Worm (Caenorhabditis elegans) whole organism, L2 larva: Measurements from ENCODE around the gene gck-2.

ENCODE experiments used
- C34F6.9 ChIP-seq: fragments of 150-350 bp; optimal IDR thresholded peaks from 2 replicates; lab custom pipeline; 2014; ENCODE audit warnings: missing biosample characterization, missing genetic modification characterization
- F13H6.1 ChIP-seq: sonication (generic microtip); optimal IDR thresholded peaks from 2 replicates; lab custom pipeline; 2016; ENCODE audit warnings: missing genetic modification characterization, missing compliant biosample characterization
- Y55F3AM.14 ChIP-seq: fragments of 200-800 bp; sonication (Bioruptor generic); optimal IDR thresholded peaks from 2 replicates; lab custom pipeline; 2018; ENCODE audit warnings: mild to moderate bottlenecking, missing genetic modification characterization, missing compliant biosample characterization
- ZK546.5 ChIP-seq: sonication (generic microtip); optimal IDR thresholded peaks from 2 replicates; lab custom pipeline; 2017; ENCODE audit warnings: missing biosample characterization, missing genetic modification characterization
- alr-1 ChIP-seq: fragments of 150-350 bp; optimal IDR thresholded peaks from 2 replicates; lab custom pipeline; 2014; ENCODE audit warnings: missing biosample characterization, missing genetic modification characterization
- ama-1 ChIP-seq: fragments of 150-350 bp; optimal IDR thresholded peaks from 2 replicates; lab custom pipeline; 2018; ENCODE audit warnings: inconsistent platforms
- ceh-82 ChIP-seq: fragments of 150-350 bp; optimal IDR thresholded peaks from 2 replicates; lab custom pipeline; 2014; ENCODE audit warnings: missing biosample characterization, missing genetic modification characterization
- crh-2 ChIP-seq: sonication (generic microtip); optimal IDR thresholded peaks from 2 replicates; lab custom pipeline; 2017; ENCODE audit warnings: missing biosample characterization, missing genetic modification characterization
- dmd-4 ChIP-seq: sonication (generic microtip); optimal IDR thresholded peaks from 2 replicates; lab custom pipeline; 2017; ENCODE audit warnings: missing biosample characterization, missing genetic modification characterization
- egl-27 ChIP-seq: sonication (generic microtip); optimal IDR thresholded peaks from 3 replicates; lab custom pipeline; 2017; ENCODE audit warnings: missing biosample characterization, missing genetic modification reagents, missing genetic modification characterization
- elt-3 ChIP-seq: sonication (generic microtip); optimal IDR thresholded peaks from 2 replicates; lab custom pipeline; 2017; ENCODE audit warnings: missing biosample characterization, missing genetic modification characterization
- fos-1 ChIP-seq: fragments of 150-350 bp; optimal IDR thresholded peaks from 2 replicates; lab custom pipeline; 2014; ENCODE audit warnings: missing biosample characterization, missing genetic modification characterization
- gmeb-1 ChIP-seq: fragments of 150-350 bp; optimal IDR thresholded peaks from 2 replicates; lab custom pipeline; 2014; ENCODE audit warnings: missing biosample characterization, missing genetic modification characterization
- lin-39 ChIP-seq: fragments of 150-350 bp; optimal IDR thresholded peaks from 2 replicates; lab custom pipeline; 2014; ENCODE audit warnings: missing biosample characterization, missing genetic modification reagents, missing genetic modification characterization
- lsy-2 ChIP-seq, 2 experiments: fragments of 150-350 bp in 1 of 2; sonication (generic microtip) in 1 of 2; optimal IDR thresholded peaks; 2 replicates each; lab custom pipeline; 2014 to 2017; ENCODE audit warnings: missing biosample characterization in 2 of 2, missing genetic modification characterization in 2 of 2
- mab-5 ChIP-seq: fragments of 150-350 bp; optimal IDR thresholded peaks from 2 replicates; lab custom pipeline; 2014; ENCODE audit warnings: missing biosample characterization, missing genetic modification characterization
- mbf-1 ChIP-seq: sonication (generic microtip); optimal IDR thresholded peaks from 2 replicates; lab custom pipeline; 2017; ENCODE audit warnings: missing biosample characterization, missing genetic modification characterization
- mdl-1 ChIP-seq, 2 experiments: fragments of 150-350 bp in 1 of 2; sonication (generic microtip) in 1 of 2; optimal IDR thresholded peaks; 2 replicates each; lab custom pipeline; 2017; ENCODE audit warnings: missing biosample characterization in 2 of 2, missing genetic modification characterization in 2 of 2
- nhr-10 ChIP-seq: sonication (generic microtip); optimal IDR thresholded peaks from 2 replicates; lab custom pipeline; 2017; ENCODE audit warnings: missing biosample characterization, missing genetic modification characterization
- nhr-11 ChIP-seq: fragments of 150-350 bp; optimal IDR thresholded peaks from 2 replicates; lab custom pipeline; 2014; ENCODE audit warnings: missing biosample characterization, missing genetic modification characterization
- nhr-12 ChIP-seq: fragments of 150-350 bp; optimal IDR thresholded peaks from 2 replicates; lab custom pipeline; 2014; ENCODE audit warnings: missing biosample characterization, missing genetic modification characterization
- nhr-129 ChIP-seq: fragments of 150-350 bp; optimal IDR thresholded peaks from 2 replicates; lab custom pipeline; 2014; ENCODE audit warnings: missing biosample characterization, missing genetic modification characterization
- nhr-23 ChIP-seq: fragments of 150-350 bp; optimal IDR thresholded peaks from 2 replicates; lab custom pipeline; 2014; ENCODE audit warnings: missing biosample characterization, missing genetic modification reagents, missing genetic modification characterization
- nhr-25 ChIP-seq: fragments of 150-350 bp; sonication (generic microtip); optimal IDR thresholded peaks from 3 replicates; lab custom pipeline; 2014; ENCODE audit warnings: missing biosample characterization, missing genetic modification characterization
- nhr-6 ChIP-seq: fragments of 150-350 bp; optimal IDR thresholded peaks from 2 replicates; lab custom pipeline; 2014; ENCODE audit warnings: missing biosample characterization, missing genetic modification characterization
- peb-1 ChIP-seq: fragments of 150-350 bp; optimal IDR thresholded peaks from 2 replicates; lab custom pipeline; 2014; ENCODE audit warnings: missing biosample characterization, missing genetic modification characterization
- sem-4 ChIP-seq: fragments of 150-350 bp; optimal IDR thresholded peaks from 2 replicates; lab custom pipeline; 2014; ENCODE audit warnings: missing biosample characterization, missing genetic modification reagents, missing genetic modification characterization
- skn-1 ChIP-seq: sonication (generic microtip); optimal IDR thresholded peaks from 2 replicates; lab custom pipeline; 2017; ENCODE audit warnings: missing biosample characterization, missing genetic modification characterization
- sma-3 ChIP-seq: sonication (generic microtip); optimal IDR thresholded peaks from 2 replicates; lab custom pipeline; 2016; ENCODE audit warnings: missing genetic modification reagents, missing genetic modification characterization, missing compliant biosample characterization
- sma-9 ChIP-seq, 2 experiments: fragments of 150-350 bp in 1 of 2; sonication (generic microtip) in 1 of 2; optimal IDR thresholded peaks; 2 replicates each; lab custom pipeline; 2014 to 2016; ENCODE audit warnings: missing genetic modification characterization in 2 of 2, mild to moderate bottlenecking in 1 of 2, missing biosample characterization in 1 of 2, missing compliant biosample characterization in 1 of 2, missing genetic modification reagents in 1 of 2, moderate library complexity in 1 of 2
- unc-39 ChIP-seq: fragments of 150-350 bp; optimal IDR thresholded peaks from 2 replicates; lab custom pipeline; 2014; ENCODE audit warnings: missing biosample characterization, missing genetic modification characterization
- unc-55 ChIP-seq: fragments of 150-350 bp; sonication (generic microtip); optimal IDR thresholded peaks from 3 replicates; lab custom pipeline; 2014; ENCODE audit warnings: missing biosample characterization, missing genetic modification reagents, missing genetic modification characterization
- unc-62 ChIP-seq: fragments of 150-350 bp; optimal IDR thresholded peaks from 2 replicates; lab custom pipeline; 2014; ENCODE audit warnings: missing biosample characterization, missing genetic modification reagents, missing genetic modification characterization
- zag-1 ChIP-seq: fragments of 150-350 bp; optimal IDR thresholded peaks from 2 replicates; lab custom pipeline; 2014; ENCODE audit warnings: missing biosample characterization, missing genetic modification characterization
- ztf-1 ChIP-seq: fragments of 200-800 bp; sonication (Bioruptor generic); conservative IDR thresholded peaks from 2 replicates; pipeline ENCODE4 v1.3.6; 2022; ENCODE audit warnings: missing genetic modification characterization, missing compliant biosample characterization
- ztf-4 ChIP-seq: fragments of 150-350 bp; optimal IDR thresholded peaks from 2 replicates; lab custom pipeline; 2014; ENCODE audit warnings: missing biosample characterization, missing genetic modification characterization

Gene gck-2

DNA sequence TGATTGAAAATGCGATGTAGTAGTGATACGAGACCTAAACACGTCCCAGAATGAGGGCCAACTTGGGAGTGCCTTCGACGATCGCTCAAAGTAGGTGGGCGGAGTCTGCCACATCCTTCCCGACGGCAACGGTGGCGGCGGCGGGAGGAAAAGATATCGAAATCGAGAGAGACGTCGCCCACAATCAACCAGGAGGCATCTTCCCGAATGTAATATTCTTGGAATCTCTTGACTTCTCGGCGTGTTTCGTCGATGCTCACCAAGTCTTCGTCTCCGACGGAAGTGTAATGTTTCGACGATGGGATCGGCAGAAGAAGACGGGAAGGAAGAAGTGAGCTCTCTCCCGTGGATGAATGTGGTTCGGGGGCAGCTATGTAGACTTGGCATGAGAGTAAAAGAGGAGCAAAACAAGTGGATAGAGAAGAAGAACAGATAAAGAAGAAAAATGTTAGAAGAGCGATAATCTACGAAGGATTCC lies 24.0 kb downstream of the gck-2 start, which contains the start of the genes T25F10.1 and clik-1:
Gene T25F10.1, plus strand, starts transcription at position 51 of the 478 bp plus-strand sequence.
Gene clik-1, minus strand, starts transcription at position 281 of the 478 bp plus-strand sequence.
- peak; percentile 63 for TF ChIP-seq F13H6.1 (tag; lab: Kevin White, UChicago)
- TF ChIP-seq sma-9 (GFP tag; optimal IDR thresholded peaks at IDR 0.05; lab: Kevin White, UChicago) = peak; percentile 3
- TF ChIP-seq sma-9 (tag; optimal IDR thresholded peaks at IDR 0.05; lab: Kevin White, UChicago) = no peak
- no peak for TF ChIP-seq lsy-2 (tag; optimal IDR thresholded peaks at IDR 0.05; lab: Kevin White, UChicago)
- peak; percentile 62 for TF ChIP-seq nhr-129 (tag; lab: Kevin White, UChicago)
- no peak for TF ChIP-seq unc-39

DNA sequence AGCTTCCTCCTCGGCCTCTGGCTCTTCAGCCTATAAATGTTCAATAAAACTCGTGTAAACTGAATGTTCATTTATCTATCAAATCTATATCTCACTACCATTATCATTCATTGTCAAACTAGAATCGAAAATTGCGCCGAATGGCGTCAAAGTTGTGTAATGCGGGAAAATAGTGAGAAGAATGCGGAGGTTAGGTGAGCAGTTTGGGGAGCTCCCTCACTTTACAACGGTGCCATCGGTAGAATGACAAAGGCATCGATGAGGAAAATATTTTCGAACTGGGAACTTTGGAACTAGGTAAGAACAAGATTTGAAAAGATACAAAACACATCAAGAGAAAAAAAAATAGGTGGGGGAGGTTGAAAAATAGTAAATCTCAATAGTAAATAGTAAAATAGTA lies 24.9 kb downstream of the gck-2 start:
- TF ChIP-seq mdl-1 (tag; optimal IDR thresholded peaks at IDR 0.05; lab: Kevin White, UChicago) = no peak
- no peak for TF ChIP-seq mab-5 (tag; lab: Kevin White, UChicago)
- TF ChIP-seq ceh-82 (tag; lab: Kevin White, UChicago) = no peak
- no peak for TF ChIP-seq ama-1 (lab: Kevin White, UChicago)
- no peak for TF ChIP-seq zag-1 (tag; lab: Kevin White, UChicago)
- TF ChIP-seq nhr-11 (tag; lab: Kevin White, UChicago) = no peak
- TF ChIP-seq nhr-25 (tag; lab: Kevin White, UChicago) = no peak
- TF ChIP-seq ztf-1 = no peak
- TF ChIP-seq nhr-12 (tag; lab: Kevin White, UChicago) = no peak
- TF ChIP-seq dmd-4 (tag; lab: Kevin White, UChicago) = no peak
- no peak for TF ChIP-seq nhr-6 (tag; lab: Kevin White, UChicago)
- TF ChIP-seq C34F6.9 (tag; lab: Kevin White, UChicago) = no peak
- no peak for TF ChIP-seq lin-39 (tag; lab: Kevin White, UChicago)
- no peak for TF ChIP-seq alr-1 (tag; lab: Kevin White, UChicago)
- TF ChIP-seq crh-2 (tag; lab: Kevin White, UChicago) = no peak
- no peak for TF ChIP-seq nhr-129 (tag; lab: Kevin White, UChicago)
- TF ChIP-seq mbf-1 = no peak
- no peak for TF ChIP-seq nhr-10
- TF ChIP-seq F13H6.1 (tag; lab: Kevin White, UChicago) = no peak

DNA sequence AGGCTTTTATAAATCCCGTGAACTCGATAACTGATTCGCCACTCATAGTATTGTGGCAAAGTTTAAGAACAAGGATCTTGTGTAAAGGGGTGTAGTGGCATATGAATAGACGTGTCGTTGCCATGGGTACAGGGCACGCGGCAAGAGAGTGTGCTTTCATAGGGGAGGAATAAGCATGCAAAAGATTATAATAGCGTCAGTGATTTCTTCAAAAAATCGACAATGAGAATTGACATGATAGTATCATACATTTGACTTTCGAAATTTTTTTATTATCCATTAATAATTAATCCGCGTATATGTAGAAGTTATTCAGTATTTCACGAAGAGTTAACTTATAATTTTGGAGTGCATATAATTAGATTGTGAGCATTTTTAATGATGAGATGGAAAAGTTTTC lies 27.5 kb downstream of the gck-2 start, which contains the start of gene bbs-8:
Gene bbs-8, minus strand, starts transcription at position 101 of the 400 bp plus-strand sequence.
- TF ChIP-seq sem-4 (tag; lab: Kevin White, UChicago) (no peak), mdl-1 (tag; optimal IDR thresholded peaks at IDR 0.05; lab: Kevin White, UChicago) (no peak), nhr-11 (tag; lab: Kevin White, UChicago) (no peak), fos-1 (tag; lab: Kevin White, UChicago) (no peak), ztf-4 (no peak), egl-27 (no peak), skn-1 (tag; lab: Kevin White, UChicago) (no peak), C34F6.9 (tag; lab: Kevin White, UChicago) (no peak), unc-55 (GFP tag; lab: Kevin White, UChicago) (no peak), gmeb-1 (tag; lab: Kevin White, UChicago) (no peak)

DNA sequence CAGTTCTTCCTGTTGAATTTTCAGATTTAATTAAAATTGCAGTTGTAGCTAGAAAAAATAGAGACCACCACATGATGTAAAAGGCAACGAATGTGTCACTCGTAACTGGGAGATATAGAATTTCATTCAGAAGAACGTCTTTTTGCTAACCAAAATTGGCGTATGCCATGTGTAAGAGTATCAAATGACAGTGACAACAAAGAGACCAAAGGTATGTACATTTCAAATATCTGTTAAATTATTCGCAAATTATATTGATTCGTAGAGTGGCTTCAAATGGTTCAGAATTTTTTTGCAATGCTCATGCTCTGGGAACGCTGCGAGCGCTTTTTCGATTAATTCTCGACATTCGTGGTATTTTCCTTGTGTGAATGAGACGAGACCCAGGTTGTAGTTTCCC lies 30.1 kb downstream of the gck-2 start, which contains the start of gene T25F10.4:
Gene T25F10.4, minus strand, starts transcription at position 101 of the 400 bp plus-strand sequence.
- TF ChIP-seq dmd-4 (tag; lab: Kevin White, UChicago) (no peak), Y55F3AM.14 (GFP tag; lab: Kevin White, UChicago) (no peak), sma-3 (GFP tag; lab: Kevin White, UChicago) (no peak), mbf-1 (no peak), fos-1 (tag; lab: Kevin White, UChicago) (no peak), peb-1 (tag; lab: Kevin White, UChicago) (no peak), elt-3 (tag; lab: Kevin White, UChicago) (no peak), unc-62 (GFP tag; lab: Kevin White, UChicago) (no peak), ztf-1 (no peak), skn-1 (tag; lab: Kevin White, UChicago) (no peak)

DNA sequence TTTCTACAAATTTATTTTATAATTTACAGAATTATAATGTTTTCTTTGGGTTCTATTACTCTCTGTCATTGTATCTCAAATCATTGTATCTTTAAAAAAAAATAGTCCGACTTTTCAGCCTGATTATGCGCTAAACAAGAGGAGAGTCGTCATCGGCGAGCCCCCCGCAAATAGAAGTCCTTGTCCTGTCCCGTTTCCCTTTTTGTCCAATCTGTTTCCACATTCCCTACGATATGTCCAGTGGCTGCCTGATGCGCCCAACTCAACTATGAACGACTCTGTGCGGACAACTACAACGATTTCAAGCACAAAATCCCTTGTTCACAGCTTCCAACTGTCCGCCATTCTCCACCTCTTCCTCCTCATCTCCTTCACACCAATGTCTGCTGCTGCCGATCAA lies 34.4 kb downstream of the gck-2 start, which contains the start of gene dbl-1:
Gene dbl-1, plus strand, starts transcription at position 119 of the 400 bp plus-strand sequence.
- TF ChIP-seq mbf-1 = no peak
- TF ChIP-seq ceh-82 (tag; lab: Kevin White, UChicago) = no peak
- no peak for TF ChIP-seq lsy-2 (tag; optimal IDR thresholded peaks at IDR 0.05; lab: Kevin White, UChicago)
- TF ChIP-seq skn-1 (tag; lab: Kevin White, UChicago) = no peak
- TF ChIP-seq ZK546.5 (tag; lab: Kevin White, UChicago) = no peak
- TF ChIP-seq nhr-23 (tag; lab: Kevin White, UChicago) = no peak
- TF ChIP-seq ztf-1 = no peak
- TF ChIP-seq, all 48 proteins: peak for 0
